Fruit fly (Drosophila melanogaster): Measurements from ENCODE around the gene CG17329.

DNA sequence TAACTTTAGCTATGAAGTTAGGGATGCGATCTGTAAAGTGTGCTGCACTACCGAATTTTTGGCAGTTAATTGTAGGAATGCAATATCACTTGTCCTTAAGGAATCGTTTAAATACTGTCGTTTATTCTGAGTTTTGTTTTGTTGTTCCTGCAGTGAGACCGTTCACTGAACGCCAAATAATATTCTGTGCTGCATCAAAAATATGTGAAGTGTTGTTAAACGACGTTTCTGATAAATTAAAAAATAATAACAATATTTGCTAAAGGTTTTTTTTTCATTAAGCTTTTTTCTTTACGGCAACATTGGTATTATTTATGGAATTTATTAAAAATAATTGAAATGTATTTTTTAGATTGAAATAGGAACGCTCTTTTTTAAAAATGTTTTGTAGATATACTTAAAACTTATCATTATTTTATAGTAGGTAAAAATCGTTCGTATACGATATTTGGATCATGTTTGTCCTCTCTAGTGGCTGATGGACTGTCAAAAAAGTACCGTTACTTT, 11.7 kb downstream of the CG17329 start, which contains the start of gene GMF:
- TF ChIP-seq Hr78 (GFP tag; optimal IDR thresholded peaks at IDR 0.05) (no peak), rgr (GFP tag; optimal IDR thresholded peaks at IDR 0.05) (peak; percentile 64), Sp1 (GFP tag; optimal IDR thresholded peaks at IDR 0.05) (peak; percentile 51), CrebA (GFP tag; optimal IDR thresholded peaks at IDR 0.05; ENCODE audit: borderline replicate concordance) (no peak), Abd-B (GFP tag; optimal IDR thresholded peaks at IDR 0.05) (no peak), psq (GFP tag; optimal IDR thresholded peaks at IDR 0.05) (peak; percentile 21), brk (GFP tag; optimal IDR thresholded peaks at IDR 0.05) (no peak), pan (optimal IDR thresholded peaks at IDR 0.05) (no peak), Dfd (GFP tag; optimal IDR thresholded peaks at IDR 0.05) (no peak), dsf (GFP tag; optimal IDR thresholded peaks at IDR 0.05; ENCODE audit: borderline replicate concordance) (peak; percentile 23), lola (GFP tag; optimal IDR thresholded peaks at IDR 0.05) (no peak), usp (GFP tag; optimal IDR thresholded peaks at IDR 0.05) (no peak), Mio (GFP tag; optimal IDR thresholded peaks at IDR 0.05) (no peak), h (GFP tag; optimal IDR thresholded peaks at IDR 0.05) (no peak)

Measured in whole organism, wandering third instar larva.